Worm (Caenorhabditis elegans): ENCODE data around the gene F47B10.9.

The F47B10.9 gene

ce11 chrX:10956972-10957678, 43.2 kb upstream of the F47B10.9 start:
- TF ChIP-seq nhr-28 (tag; optimal IDR thresholded peaks at IDR 0.05) (peak; percentile 45), ceh-44 (GFP tag; IDR thresholded peaks at IDR 0.05) (no peak), ceh-62 (tag; optimal IDR thresholded peaks at IDR 0.05) (no peak), tra-1 (GFP tag; IDR thresholded peaks at IDR 0.05) (peak; percentile 38; the same call in 1 of the 2 replicates), lin-1 (GFP tag; IDR thresholded peaks at IDR 0.05) (0 out of 2 replicates have a peak, but pooled peaks have one; percentile 13), ztf-7 (tag; optimal IDR thresholded peaks at IDR 0.05) (no peak), T26A8.4 (GFP tag; IDR thresholded peaks at IDR 0.05) (no peak), dmd-6 (GFP tag; IDR thresholded peaks at IDR 0.05) (peak; percentile 89), ama-1 (optimal IDR thresholded peaks at IDR 0.05) (no peak), dmd-9 (GFP tag; IDR thresholded peaks at IDR 0.05) (no peak), duxl-1 (tag; optimal IDR thresholded peaks at IDR 0.05; ENCODE audit: poor library complexity) (no peak), nhr-41 (GFP tag; IDR thresholded peaks at IDR 0.05) (no peak), dve-1 (tag; optimal IDR thresholded peaks at IDR 0.05; ENCODE audit: insufficient read depth) (peak; percentile 38), hlh-11 (tag; optimal IDR thresholded peaks at IDR 0.05) (peak; percentile 11), unc-62 (GFP tag; optimal IDR thresholded peaks at IDR 0.05 in 1 of 2) (peak in 1 of 2 experiments; percentile 92), unc-62 (tag; optimal IDR thresholded peaks at IDR 0.05) (no peak), zip-11 (GFP tag; IDR thresholded peaks at IDR 0.05) (no peak), arid-1 (GFP tag; conservative IDR thresholded peaks at IDR 0.05) (no peak), php-3 (GFP tag; IDR thresholded peaks at IDR 0.05) (0 out of 2 replicates have a peak, but pooled peaks have one; percentile 48), mdl-1 (tag; optimal IDR thresholded peaks at IDR 0.05) (no peak), F37D6.2 (tag; optimal IDR thresholded peaks at IDR 0.05) (no peak), nhr-25 (tag; optimal IDR thresholded peaks at IDR 0.05; ENCODE audit: borderline replicate concordance, insufficient read depth) (no peak), pqm-1 (tag; optimal IDR thresholded peaks at IDR 0.05) (peak; percentile 5), nhr-48 (tag; optimal IDR thresholded peaks at IDR 0.05) (peak; percentile 25), daf-16 (GFP tag; optimal IDR thresholded peaks at IDR 0.05) (no peak), daf-16 (tag; optimal IDR thresholded peaks at IDR 0.05) (peak; percentile 21), ceh-32 (tag; optimal IDR thresholded peaks at IDR 0.05; ENCODE audit: poor library complexity) (no peak), F49E8.2 (tag; optimal IDR thresholded peaks at IDR 0.05; ENCODE audit: borderline replicate concordance) (no peak)

- TF ChIP-seq ceh-62 (tag; optimal IDR thresholded peaks at IDR 0.05) (no peak), ceh-28 (tag; optimal IDR thresholded peaks at IDR 0.05) (no peak), daf-12 (tag; optimal IDR thresholded peaks at IDR 0.05) (no peak), fos-1 (tag; optimal IDR thresholded peaks at IDR 0.05) (no peak), ceh-20 (GFP tag; IDR thresholded peaks at IDR 0.05) (no peak)
Measured at ce11 chrX:10953834-10954233, 40.0 kb upstream of the F47B10.9 start, which contains the start of gene pbo-4. Gene pbo-4 (plus strand): TSS chrX:10954134.

ce11 chrX:10951922-10952321, 38.0 kb upstream of the F47B10.9 start:
- TF ChIP-seq hmg-1.1 (GFP tag; IDR thresholded peaks at IDR 0.05) (no peak), madf-9 (GFP tag; conservative IDR thresholded peaks at IDR 0.05) (no peak), dmd-6 (GFP tag; IDR thresholded peaks at IDR 0.05) (0 out of 2 replicates have a peak, but pooled peaks have one; percentile 15), dve-1 (tag; optimal IDR thresholded peaks at IDR 0.05; ENCODE audit: insufficient read depth) (peak; percentile 39), ztf-7 (tag; optimal IDR thresholded peaks at IDR 0.05) (no peak), F10B5.3 (tag; optimal IDR thresholded peaks at IDR 0.05) (no peak), pha-4 (GFP tag; IDR thresholded peaks at IDR 0.05) (no peak), pha-4 (tag; optimal IDR thresholded peaks at IDR 0.05) (no peak), php-3 (GFP tag; IDR thresholded peaks at IDR 0.05) (peak; percentile 88), spr-3 (GFP tag; optimal IDR thresholded peaks at IDR 0.05) (no peak), mxl-2 (GFP tag; conservative IDR thresholded peaks at IDR 0.05) (no peak), ceh-62 (tag; optimal IDR thresholded peaks at IDR 0.05) (no peak), zfp-3 (GFP tag; conservative IDR thresholded peaks at IDR 0.05) (no peak), nhr-48 (tag; optimal IDR thresholded peaks at IDR 0.05) (peak; percentile 39), ztf-11 (tag; optimal IDR thresholded peaks at IDR 0.05) (no peak), fos-1 (tag; optimal IDR thresholded peaks at IDR 0.05) (no peak), mdl-1 (tag; optimal IDR thresholded peaks at IDR 0.05) (no peak), daf-16 (GFP tag; optimal IDR thresholded peaks at IDR 0.05) (no peak), daf-16 (tag; optimal IDR thresholded peaks at IDR 0.05) (peak; percentile 66), aly-2 (tag; optimal IDR thresholded peaks at IDR 0.05) (no peak), attf-4 (tag; optimal IDR thresholded peaks at IDR 0.05) (no peak), unc-62 (GFP tag; optimal IDR thresholded peaks at IDR 0.05 in 1 of 2) (no peak), unc-62 (tag; optimal IDR thresholded peaks at IDR 0.05) (no peak), T26A8.4 (GFP tag; IDR thresholded peaks at IDR 0.05) (no peak), lin-13 (GFP tag; optimal IDR thresholded peaks at IDR 0.05) (no peak), cey-2 (tag; optimal IDR thresholded peaks at IDR 0.05; ENCODE audit: borderline replicate concordance, insufficient read depth) (no peak)

All from whole organism, L4 larva.